Fruit fly (Drosophila melanogaster) whole organism: ENCODE results near the gene pch2.

Experiments used
- CG8478 ChIP-seq: fragments of >200 bp; optimal IDR thresholded peaks from 2 replicates; lab custom pipeline; 2018; ENCODE audit warnings: inconsistent platforms
- Dll ChIP-seq: fragments of >200 bp; optimal IDR thresholded peaks from 2 replicates; lab custom pipeline; 2017
- pan ChIP-seq: fragments of >200 bp; optimal IDR thresholded peaks from 2 replicates; lab custom pipeline; 2017
- psq ChIP-seq: fragments of >200 bp; optimal IDR thresholded peaks from 2 replicates; lab custom pipeline; 2017
- usp ChIP-seq: fragments of >200 bp; optimal IDR thresholded peaks from 2 replicates; lab custom pipeline; 2017; ENCODE audit warnings: missing biosample characterization, missing genetic modification characterization, mixed read lengths

- TF ChIP-seq pan (no peak), Dll (lab: Kevin White, UChicago) (no peak), CG8478 (lab: Kevin White, UChicago) (no peak), psq (lab: Kevin White, UChicago) (no peak), usp (GFP tag; lab: Kevin White, UChicago) (no peak)
Observed at dm6 chr3R:8577409-8578255, 16.1 kb upstream of the pch2 start, which contains the start of gene 5-HT2B.
